Worm (Caenorhabditis elegans): ENCODE data around the gene K04B12.2.

Gene K04B12.2

ce11 chrII:14437922-14438458 lies at the start of gene K04B12.2:
K04B12.2 (minus strand) TSS chrII:14437972.
- no peak for TF ChIP-seq Y48G9A.11 (GFP tag; IDR thresholded peaks at IDR 0.05)
- no peak for TF ChIP-seq sdz-12 (GFP tag; optimal IDR thresholded peaks at IDR 0.05)
- no peak for TF ChIP-seq ctbp-1 (GFP tag; IDR thresholded peaks at IDR 0.05)
- TF ChIP-seq hlh-11 (tag; optimal IDR thresholded peaks at IDR 0.05) = peak; percentile 93
- peak; percentile 79 for TF ChIP-seq nhr-28 (tag; optimal IDR thresholded peaks at IDR 0.05)
- no peak for TF ChIP-seq Y5F2A.4 (GFP tag; optimal IDR thresholded peaks at IDR 0.05)
- peak; percentile 85 for TF ChIP-seq mep-1 (tag; optimal IDR thresholded peaks at IDR 0.05)
- no peak for TF ChIP-seq zfp-3 (GFP tag; conservative IDR thresholded peaks at IDR 0.05)
- TF ChIP-seq mdl-1 (tag; optimal IDR thresholded peaks at IDR 0.05) = peak; percentile 36 to 76
- peak; percentile 71 for TF ChIP-seq lin-1 (GFP tag; IDR thresholded peaks at IDR 0.05)
- no peak for TF ChIP-seq fos-1 (tag; optimal IDR thresholded peaks at IDR 0.05)
- TF ChIP-seq D1046.2 (GFP tag; IDR thresholded peaks at IDR 0.05) = no peak
- no peak for TF ChIP-seq tag-97 (GFP tag; IDR thresholded peaks at IDR 0.05)
- TF ChIP-seq attf-4 (tag; optimal IDR thresholded peaks at IDR 0.05) = no peak
- no peak for TF ChIP-seq lim-7 (GFP tag; IDR thresholded peaks at IDR 0.05)
- TF ChIP-seq nhr-11 (tag; optimal IDR thresholded peaks at IDR 0.05) = peak; percentile 6
- no peak for TF ChIP-seq pha-4 (GFP tag; IDR thresholded peaks at IDR 0.05)
- peak; percentile 19 for TF ChIP-seq pha-4 (tag; optimal IDR thresholded peaks at IDR 0.05)
- no peak for TF ChIP-seq ama-1 (optimal IDR thresholded peaks at IDR 0.05)
- peak; percentile 17; the same call in 1 of the 2 replicates for TF ChIP-seq set-16 (GFP tag; IDR thresholded peaks at IDR 0.05)
- peak; percentile 63; the same call in 1 of the 2 replicates for TF ChIP-seq egl-43 (GFP tag; IDR thresholded peaks at IDR 0.05)
- TF ChIP-seq php-3 (GFP tag; IDR thresholded peaks at IDR 0.05) = peak; percentile 35; the same call in 1 of the 2 replicates
- TF ChIP-seq madf-5 (GFP tag; IDR thresholded peaks at IDR 0.05) = no peak
- peak; percentile 81 for TF ChIP-seq hmg-1.1 (GFP tag; IDR thresholded peaks at IDR 0.05)
- TF ChIP-seq mxl-2 (GFP tag; conservative IDR thresholded peaks at IDR 0.05) = no peak
- TF ChIP-seq nhr-6 (tag; optimal IDR thresholded peaks at IDR 0.05) = peak; percentile 84
- TF ChIP-seq madf-9 (GFP tag; conservative IDR thresholded peaks at IDR 0.05) = peak; percentile 71; the same call in 1 of the 2 replicates
- peak; percentile 80 for TF ChIP-seq rbr-2 (tag; optimal IDR thresholded peaks at IDR 0.05)
- peak; percentile 16 to 62 for TF ChIP-seq daf-16 (GFP tag; optimal IDR thresholded peaks at IDR 0.05)
- peak; percentile 90 for TF ChIP-seq daf-16 (tag; optimal IDR thresholded peaks at IDR 0.05)
- peak; percentile 60 for TF ChIP-seq dpl-1 (GFP tag; optimal IDR thresholded peaks at IDR 0.05)
- peak; percentile 19 for TF ChIP-seq lin-13 (GFP tag; optimal IDR thresholded peaks at IDR 0.05)
- no peak for TF ChIP-seq spr-3 (GFP tag; optimal IDR thresholded peaks at IDR 0.05)
- TF ChIP-seq ceh-20 (GFP tag; IDR thresholded peaks at IDR 0.05) = no peak
- TF ChIP-seq saeg-2 (GFP tag; IDR thresholded peaks at IDR 0.05) = no peak
- TF ChIP-seq nhr-77 (tag; optimal IDR thresholded peaks at IDR 0.05) = peak; percentile 95
- TF ChIP-seq nhr-10 (tag; optimal IDR thresholded peaks at IDR 0.05) = peak; percentile 55
- TF ChIP-seq F10B5.3 (tag; optimal IDR thresholded peaks at IDR 0.05) = no peak
- TF ChIP-seq duxl-1 (tag; optimal IDR thresholded peaks at IDR 0.05; ENCODE audit: poor library complexity) = no peak
- TF ChIP-seq egl-27 (tag; optimal IDR thresholded peaks at IDR 0.05) = no peak
- no peak for TF ChIP-seq R02D3.7 (tag; optimal IDR thresholded peaks at IDR 0.05)
- no peak for TF ChIP-seq aly-2 (tag; optimal IDR thresholded peaks at IDR 0.05)
- no peak for TF ChIP-seq ztf-11 (tag; optimal IDR thresholded peaks at IDR 0.05)
- peak; percentile 41 to 67 for TF ChIP-seq lsy-2 (tag; optimal IDR thresholded peaks at IDR 0.05)
- TF ChIP-seq pqm-1 (tag; optimal IDR thresholded peaks at IDR 0.05) = peak; percentile 59
- no peak for TF ChIP-seq nhr-25 (tag; optimal IDR thresholded peaks at IDR 0.05; ENCODE audit: borderline replicate concordance, insufficient read depth)
- TF ChIP-seq aha-1 (tag) = peak; percentile 84
- peak; percentile 58; the same call in 1 of the 2 replicates for TF ChIP-seq nhr-42 (GFP tag; IDR thresholded peaks at IDR 0.05)
- no peak for TF ChIP-seq dmd-8 (GFP tag; IDR thresholded peaks at IDR 0.05)
- 0 out of 2 replicates have a peak, but pooled peaks have one; percentile 41 for TF ChIP-seq nhr-41 (GFP tag; IDR thresholded peaks at IDR 0.05)
- TF ChIP-seq hlh-30 (tag; optimal IDR thresholded peaks at IDR 0.05; ENCODE audit: insufficient read depth) = peak; percentile 60
- no peak for TF ChIP-seq Y105C5A.15 (GFP tag; IDR thresholded peaks at IDR 0.05)
